Fruit fly (Drosophila melanogaster): ENCODE data around the gene Top2.

dm6 chr2L:19444734-19445140 lies 8.6 kb downstream of the Top2 start, which contains the start of gene Hs2st:
- TF ChIP-seq gl (tag; optimal IDR thresholded peaks at IDR 0.05) = peak; percentile 71
- TF ChIP-seq CG10348 (GFP tag; IDR thresholded peaks at IDR 0.05) = 0 out of 2 replicates have a peak, but pooled peaks have one; percentile 36
- peak; percentile 82 for TF ChIP-seq CG8301 (tag; optimal IDR thresholded peaks at IDR 0.05)
- TF ChIP-seq CG8159 (tag; optimal IDR thresholded peaks at IDR 0.05) = peak; percentile 85
- TF ChIP-seq Snoo (tag; optimal IDR thresholded peaks at IDR 0.05) = peak; percentile 87
- TF ChIP-seq fd96Ca (GFP tag; IDR thresholded peaks at IDR 0.05) = peak; percentile 94

Measured in whole organism, pupa.